Worm (Caenorhabditis elegans): ENCODE data around the gene prmt-6.

prmt-6 gene

ce11 chrIV:2117268-2117667 is 13.5 kb upstream of the prmt-6 start:
- TF ChIP-seq pat-9 (tag; optimal IDR thresholded peaks at IDR 0.05) (no peak), T23F11.4 (GFP tag; optimal IDR thresholded peaks at IDR 0.05) (no peak), lin-11 (tag; optimal IDR thresholded peaks at IDR 0.05) (no peak), ceh-6 (GFP tag; optimal IDR thresholded peaks at IDR 0.05) (no peak), pros-1 (tag; optimal IDR thresholded peaks at IDR 0.05) (no peak), gmeb-2 (tag; optimal IDR thresholded peaks at IDR 0.05) (no peak), elt-2 (tag; optimal IDR thresholded peaks at IDR 0.05) (no peak)

ce11 chrIV:2122488-2122887 is 8.3 kb upstream of the prmt-6 start, which contains the start of gene glb-7:
glb-7 (plus strand) TSS chrIV:2122788.
- TF ChIP-seq ceh-24 (tag; optimal IDR thresholded peaks at IDR 0.05): no peak
- TF ChIP-seq ceh-45 (GFP tag; IDR thresholded peaks at IDR 0.05): no peak
- no peak for TF ChIP-seq pros-1 (tag; optimal IDR thresholded peaks at IDR 0.05)
- TF ChIP-seq pha-2 (tag; optimal IDR thresholded peaks at IDR 0.05): no peak
- TF ChIP-seq ceh-6 (GFP tag; optimal IDR thresholded peaks at IDR 0.05): no peak
- no peak for TF ChIP-seq mec-3 (tag; optimal IDR thresholded peaks at IDR 0.05; ENCODE audit: borderline replicate concordance)
- no peak for TF ChIP-seq lim-6 (tag; optimal IDR thresholded peaks at IDR 0.05)
- no peak for TF ChIP-seq hlh-6 (tag; optimal IDR thresholded peaks at IDR 0.05)
- TF ChIP-seq dve-1 (tag; optimal IDR thresholded peaks at IDR 0.05): no peak
- no peak for TF ChIP-seq dmd-4 (tag; optimal IDR thresholded peaks at IDR 0.05; ENCODE audit: borderline replicate concordance)
- TF ChIP-seq elt-4 (tag; optimal IDR thresholded peaks at IDR 0.05): no peak
- TF ChIP-seq sox-4 (tag; optimal IDR thresholded peaks at IDR 0.05): no peak
- no peak for TF ChIP-seq elt-2 (tag; optimal IDR thresholded peaks at IDR 0.05)
- TF ChIP-seq unc-42 (tag; optimal IDR thresholded peaks at IDR 0.05): no peak

ce11 chrIV:2127375-2127774 is 3.4 kb upstream of the prmt-6 start:
- no peak for TF ChIP-seq hlh-8 (tag; optimal IDR thresholded peaks at IDR 0.05)
- TF ChIP-seq ceh-24 (tag; optimal IDR thresholded peaks at IDR 0.05): no peak
- no peak for TF ChIP-seq F13H6.1 (tag; optimal IDR thresholded peaks at IDR 0.05)
- no peak for TF ChIP-seq pha-4 (tag; optimal IDR thresholded peaks at IDR 0.05)
- TF ChIP-seq ztf-16 (tag; optimal IDR thresholded peaks at IDR 0.05): no peak

- no peak for TF ChIP-seq npax-4 (tag; optimal IDR thresholded peaks at IDR 0.05)
These were observed 2.0 kb upstream of the prmt-6 start, which contains the start of gene grl-20 for ce11 chrIV:2128761-2129160. grl-20 (minus strand) TSS chrIV:2128861.

ce11 chrIV:2133431-2133940 is 2.7 kb downstream of the prmt-6 start, which contains the start of gene C23H5.12:
C23H5.12 (plus strand) TSS chrIV:2133481.
- TF ChIP-seq sox-4 (tag; optimal IDR thresholded peaks at IDR 0.05): no peak
- TF ChIP-seq ahr-1 (tag; optimal IDR thresholded peaks at IDR 0.05): no peak
- TF ChIP-seq ceh-2 (tag; optimal IDR thresholded peaks at IDR 0.05): no peak
- no peak for TF ChIP-seq ama-1 (optimal IDR thresholded peaks at IDR 0.05)
- no peak for TF ChIP-seq pax-1 (tag; optimal IDR thresholded peaks at IDR 0.05)
- TF ChIP-seq unc-86 (tag; optimal IDR thresholded peaks at IDR 0.05): no peak

- no peak for TF ChIP-seq ets-4 (tag; optimal IDR thresholded peaks at IDR 0.05)
- no peak for TF ChIP-seq Y22D7AL.16 (tag; optimal IDR thresholded peaks at IDR 0.05)
- no peak for TF ChIP-seq ceh-34 (tag; optimal IDR thresholded peaks at IDR 0.05)
- TF ChIP-seq hlh-8 (tag; optimal IDR thresholded peaks at IDR 0.05): peak; percentile 43
- TF ChIP-seq unc-55 (GFP tag; optimal IDR thresholded peaks at IDR 0.05): peak; percentile 18
- TF ChIP-seq pat-9 (tag; optimal IDR thresholded peaks at IDR 0.05): no peak
- no peak for TF ChIP-seq hlh-30 (tag; optimal IDR thresholded peaks at IDR 0.05; ENCODE audit: insufficient read depth)
These were observed 5.8 kb downstream of the prmt-6 start, which contains the start of gene test-1 for ce11 chrIV:2136607-2137006. test-1 (plus strand) TSS chrIV:2136951.

All from whole organism, late embryonic.